Worm (Caenorhabditis elegans) whole organism, L4 larva: ENCODE measurements around the gene Y38H6C.20.

Experiments
- lin-13 ChIP-seq: fragments of 150-350 bp; optimal IDR thresholded peaks from 2 replicates; lab custom pipeline; 2014; ENCODE audit warnings: missing biosample characterization, missing genetic modification reagents, missing genetic modification characterization
- pha-4 ChIP-seq, 2 experiments: fragments of 150-350 bp in 1 of 2; fragments of 200-800 bp in 1 of 2; sonication (Bioruptor generic) in 1 of 2; IDR thresholded peaks in 1 of 2; optimal IDR thresholded peaks in 1 of 2; 2 replicates each; pipeline versions ENCODE4 v1.3.6 to Lab custom; 2014 to 2022; ENCODE audit warnings: missing genetic modification characterization in 2 of 2, missing genetic modification reagents in 2 of 2, missing biosample characterization in 1 of 2, missing compliant biosample characterization in 1 of 2
- snpc-4 ChIP-seq: fragments of 150-350 bp; optimal IDR thresholded peaks from 2 replicates; lab custom pipeline; 2014; ENCODE audit warnings: missing biosample characterization, missing genetic modification characterization

ce11 chrV:20555120-20555519 lies 4.1 kb upstream of the Y38H6C.20 start, which contains the start of gene Y38H6C.21:
- TF ChIP-seq pha-4 (GFP tag; IDR thresholded peaks at IDR 0.05; lab: Robert Waterston, UW) (no peak), pha-4 (tag; optimal IDR thresholded peaks at IDR 0.05; lab: Kevin White, UChicago) (no peak), snpc-4 (tag; lab: Kevin White, UChicago) (no peak), lin-13 (GFP tag; lab: Kevin White, UChicago) (no peak)
